Worm (Caenorhabditis elegans): ENCODE data around the gene C18A3.11.

Gene C18A3.11

DNA sequence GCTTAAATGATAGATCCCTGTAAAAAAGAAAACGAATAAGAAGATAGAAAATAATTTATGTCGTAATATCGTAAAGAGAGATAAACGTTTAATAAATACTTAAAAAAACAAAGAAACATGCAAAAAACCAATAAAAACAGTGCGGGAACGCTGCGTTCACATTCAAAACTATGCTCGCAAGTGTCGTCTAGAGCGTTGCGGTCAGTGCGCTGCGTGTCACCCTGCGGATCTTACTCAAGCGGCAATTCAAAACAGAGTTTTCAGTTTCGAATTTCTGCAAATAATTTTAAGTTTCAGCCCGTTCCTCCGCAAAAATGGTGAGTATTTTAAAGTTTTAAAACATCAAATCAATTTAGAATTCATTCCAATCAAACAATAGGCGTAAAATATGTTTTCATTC lies 16.0 kb upstream of the C18A3.11 start, which contains the start of the genes tiar-1 and lelo-4 (continued):
- TF ChIP-seq hmg-1.2 (GFP tag; IDR thresholded peaks at IDR 0.05), result peak; percentile 43; the same call in 1 of the 2 replicates
- peak; percentile 52 for TF ChIP-seq snpc-1.3 (tag; optimal IDR thresholded peaks at IDR 0.05; ENCODE audit: insufficient read depth)
- TF ChIP-seq F23B12.7 (tag; optimal IDR thresholded peaks at IDR 0.05; ENCODE audit: insufficient read depth), result peak; percentile 86
- TF ChIP-seq dox-1 (GFP tag; IDR thresholded peaks at IDR 0.05), result peak; percentile 47; the same call in 1 of the 2 replicates
- TF ChIP-seq lsy-27 (tag; optimal IDR thresholded peaks at IDR 0.05; ENCODE audit: borderline replicate concordance, insufficient read depth), result peak; percentile 48
- TF ChIP-seq bed-2 (GFP tag; IDR thresholded peaks at IDR 0.05), result no peak
- TF ChIP-seq D2030.7 (GFP tag; IDR thresholded peaks at IDR 0.05), result peak; percentile 19; the same call in 1 of the 2 replicates
- TF ChIP-seq efl-1 (GFP tag; optimal IDR thresholded peaks at IDR 0.05), result peak; percentile 72
- no peak for TF ChIP-seq dpff-1 (tag; optimal IDR thresholded peaks at IDR 0.05)
- peak; percentile 29 for TF ChIP-seq ZK185.1 (tag; optimal IDR thresholded peaks at IDR 0.05; ENCODE audit: poor library complexity, severe bottlenecking)

DNA sequence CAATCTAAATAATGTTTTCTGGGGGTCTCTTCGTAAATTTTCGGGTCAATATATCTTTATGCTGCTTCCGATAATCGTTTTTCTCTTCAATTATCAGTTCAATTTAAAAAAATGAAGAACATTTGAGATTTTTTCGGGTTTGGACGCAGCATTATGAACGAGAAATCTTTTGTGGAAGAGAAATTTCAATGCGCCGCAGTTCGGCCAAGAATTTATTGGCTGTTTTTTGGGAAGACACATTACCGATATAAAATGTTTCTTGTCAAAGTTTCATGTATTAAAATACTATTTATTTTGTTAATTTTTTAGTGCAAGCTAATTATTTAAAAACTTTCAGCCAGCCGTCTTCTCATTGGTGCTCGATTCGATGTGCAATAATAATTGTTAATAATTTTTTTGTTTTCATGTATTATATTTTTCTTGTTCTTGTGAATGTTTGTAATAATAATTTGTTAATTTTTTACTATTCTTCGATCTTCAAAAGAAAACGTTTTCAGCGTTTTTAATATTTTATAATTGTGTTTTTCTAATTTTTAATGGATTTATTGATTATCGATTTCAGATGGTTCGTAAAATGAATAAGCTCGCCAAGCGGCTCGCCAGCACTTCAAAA lies 15.0 kb upstream of the C18A3.11 start, which contains the start of the genes C18A3.10 and C18A3.3:
TSS of gene C18A3.10 (minus strand) at position 101 of the 613 bp plus-strand sequence.
TSS of gene C18A3.3 (plus strand) at position 563 of the 613 bp plus-strand sequence.
- TF ChIP-seq nhr-80 (tag; optimal IDR thresholded peaks at IDR 0.05) (peak; percentile 27), atf-7 (tag; optimal IDR thresholded peaks at IDR 0.05) (no peak), madf-3 (GFP tag; IDR thresholded peaks at IDR 0.05) (0 out of 2 replicates have a peak, but pooled peaks have one; percentile 28)

DNA sequence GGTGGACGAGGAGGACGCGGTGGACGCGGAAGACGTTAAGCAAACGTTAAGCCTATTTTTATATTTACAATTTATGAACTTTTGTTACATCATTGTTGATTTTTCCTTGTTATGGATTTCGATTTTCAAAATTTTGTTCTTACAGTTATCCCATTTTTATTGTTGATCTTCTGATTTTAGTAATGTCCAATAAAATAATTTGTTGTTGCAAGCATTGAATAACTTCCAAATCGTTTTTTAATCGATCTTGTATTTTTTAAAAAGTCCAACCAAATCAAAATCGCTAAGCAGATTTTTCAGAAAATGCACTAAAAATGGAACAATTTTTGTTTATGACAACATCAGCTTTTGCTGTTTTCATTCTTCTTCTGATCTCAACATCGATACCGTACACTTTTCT lies 13.0 kb upstream of the C18A3.11 start, which contains the start of gene zipt-3:
TSS of gene zipt-3 (plus strand) at position 301 of the 400 bp plus-strand sequence.
- TF ChIP-seq ceh-40 (GFP tag; IDR thresholded peaks at IDR 0.05), result no peak

DNA sequence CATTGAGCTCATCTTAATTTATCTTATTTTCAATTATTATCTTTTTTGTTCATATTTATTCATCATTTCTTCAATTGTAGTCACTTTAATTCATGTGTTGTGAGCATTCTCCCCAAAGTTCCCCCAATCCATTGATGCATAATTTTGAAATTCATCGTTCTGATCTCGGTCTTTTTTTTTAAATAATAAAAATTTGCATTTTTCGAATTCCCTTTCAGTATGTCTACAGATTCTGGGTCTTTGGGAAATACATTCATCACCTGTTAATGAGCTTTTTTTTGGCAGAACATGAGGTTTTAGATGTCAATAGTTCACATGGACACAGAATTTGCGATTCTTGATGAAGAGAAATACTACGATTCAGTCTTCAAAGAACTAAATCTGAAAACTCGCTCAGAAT lies 11.0 kb upstream of the C18A3.11 start, which contains the start of gene damt-1:
TSS of gene damt-1 (plus strand) at position 301 of the 400 bp plus-strand sequence.
- TF ChIP-seq tlf-1 (GFP tag; optimal IDR thresholded peaks at IDR 0.05) (no peak), lin-26 (GFP tag; IDR thresholded peaks at IDR 0.05) (no peak), madf-8 (GFP tag; conservative IDR thresholded peaks at IDR 0.05) (no peak), chd-7 (tag; optimal IDR thresholded peaks at IDR 0.05) (no peak), akir-1 (GFP tag; optimal IDR thresholded peaks at IDR 0.05) (no peak), nhr-80 (tag; optimal IDR thresholded peaks at IDR 0.05) (no peak)

DNA sequence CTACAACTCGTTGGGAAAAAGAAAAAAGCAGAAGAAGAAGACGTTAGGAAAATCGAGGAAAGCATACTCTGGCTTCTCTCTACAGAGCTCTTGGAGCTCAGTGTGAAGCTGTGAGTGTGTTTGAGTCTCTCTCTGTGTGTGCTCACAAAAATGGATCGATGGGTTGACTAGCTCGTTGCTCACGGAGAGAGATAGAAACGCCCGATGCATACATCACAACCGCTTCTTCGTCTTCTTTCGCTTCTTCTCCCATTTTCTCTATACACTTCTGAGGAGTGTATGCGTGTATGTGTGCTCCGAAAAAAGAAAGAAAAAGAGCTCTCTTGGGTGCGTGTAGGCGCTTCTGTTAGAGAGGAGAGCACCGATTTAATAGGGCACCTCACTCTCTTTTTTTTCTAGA lies 5.7 kb upstream of the C18A3.11 start:
- TF ChIP-seq nfya-1 (tag; optimal IDR thresholded peaks at IDR 0.05; ENCODE audit: borderline replicate concordance, insufficient read depth) (no peak), F57A8.1 (GFP tag; optimal IDR thresholded peaks at IDR 0.05) (no peak), lin-35 (GFP tag; optimal IDR thresholded peaks at IDR 0.05) (peak in 1 of 3 experiments; percentile 36), let-607 (tag; optimal IDR thresholded peaks at IDR 0.05) (no peak), hmg-1.2 (GFP tag; IDR thresholded peaks at IDR 0.05) (peak; percentile 28; the same call in 1 of the 2 replicates), K12H6.12 (tag; optimal IDR thresholded peaks at IDR 0.05) (peak; percentile 60), ceh-27 (GFP tag; optimal IDR thresholded peaks at IDR 0.05) (peak; percentile 34), atf-7 (tag; optimal IDR thresholded peaks at IDR 0.05) (no peak), ZK185.1 (tag; optimal IDR thresholded peaks at IDR 0.05; ENCODE audit: poor library complexity, severe bottlenecking) (peak; percentile 46)

- TF ChIP-seq mes-4 (tag; optimal IDR thresholded peaks at IDR 0.05) (no peak), rec-8 (tag; optimal IDR thresholded peaks at IDR 0.05) (no peak), K11D2.4 (GFP tag; IDR thresholded peaks at IDR 0.05) (no peak), B0261.1 (tag; optimal IDR thresholded peaks at IDR 0.05) (no peak), ets-4 (GFP tag; optimal IDR thresholded peaks at IDR 0.05) (no peak), nfya-2 (GFP tag; IDR thresholded peaks at IDR 0.05) (no peak)
These were observed 3.1 kb upstream of the C18A3.11 start, which contains the start of gene rab-3 for ce11 chrII:5727707-5728106. TSS of gene rab-3 (minus strand) at chrII:5727853.
